Fruit fly (Drosophila melanogaster) whole organism, prepupa: Measurements from ENCODE around the gene CG10405.
A peak's percentile ranks its signal among the peaks of the same experiment; 100 is the strongest.

Experiments
- Blimp-1 ChIP-seq: fragments of 200-800 bp; sonication (Bioruptor generic); optimal IDR thresholded peaks from 3 replicates; lab custom pipeline; 2017; ENCODE audit warnings: missing biosample characterization, missing genetic modification characterization, mild to moderate bottlenecking, moderate library complexity, missing genetic modification reagents
- CG10631 ChIP-seq: fragments of 200-800 bp; sonication (Bioruptor generic); optimal IDR thresholded peaks from 2 replicates; lab custom pipeline; 2016; ENCODE audit warnings: missing biosample characterization, missing genetic modification characterization
- CG10669 ChIP-seq: fragments of 200-800 bp; sonication (Bioruptor generic); optimal IDR thresholded peaks from 3 replicates; lab custom pipeline; 2018; ENCODE audit warnings: missing biosample characterization, mild to moderate bottlenecking, missing genetic modification characterization, moderate library complexity
- CG11294 ChIP-seq: fragments of 200-800 bp; sonication (Bioruptor generic); IDR thresholded peaks from 2 replicates; pipeline ENCODE4 v1.3.6; 2022; ENCODE audit warnings: missing biosample characterization, missing genetic modification characterization
- CG11762 ChIP-seq: fragments of 200-800 bp; sonication (Bioruptor generic); optimal IDR thresholded peaks from 3 replicates; lab custom pipeline; 2016; ENCODE audit warnings: missing biosample characterization, missing genetic modification characterization; ENCODE audit not compliant: insufficient read depth
- CG11902 ChIP-seq: fragments of 200-800 bp; sonication (Bioruptor generic); optimal IDR thresholded peaks from 3 replicates; lab custom pipeline; 2016; ENCODE audit warnings: missing biosample characterization, missing genetic modification characterization
- CG15336 ChIP-seq: fragments of 200-800 bp; sonication (Bioruptor generic); IDR thresholded peaks from 2 replicates; pipeline ENCODE4 v1.3.6; 2022; ENCODE audit warnings: missing biosample characterization, missing genetic modification characterization
- CG1621 ChIP-seq: fragments of 200-800 bp; sonication (Bioruptor generic); optimal IDR thresholded peaks from 3 replicates; lab custom pipeline; 2018; ENCODE audit warnings: missing biosample characterization, mild to moderate bottlenecking, missing genetic modification characterization
- CG16779 ChIP-seq: fragments of 200-800 bp; sonication (Bioruptor generic); optimal IDR thresholded peaks from 3 replicates; lab custom pipeline; 2017; ENCODE audit warnings: missing biosample characterization, mild to moderate bottlenecking, missing genetic modification characterization
- CG3032 ChIP-seq: fragments of 200-800 bp; optimal IDR thresholded peaks from 2 replicates; lab custom pipeline; 2019; ENCODE audit warnings: missing biosample characterization, mild to moderate bottlenecking, missing genetic modification characterization, moderate library complexity
- CG34406 ChIP-seq: fragments of 200-800 bp; sonication (Bioruptor generic); optimal IDR thresholded peaks from 3 replicates; lab custom pipeline; 2016; ENCODE audit warnings: missing biosample characterization, missing genetic modification characterization
- CG3919 ChIP-seq: fragments of 200-800 bp; sonication (Bioruptor generic); optimal IDR thresholded peaks from 3 replicates; lab custom pipeline; 2016; ENCODE audit warnings: missing biosample characterization, missing genetic modification characterization
- CG6163 ChIP-seq: fragments of 200-800 bp; sonication (Bioruptor generic); IDR thresholded peaks from 3 replicates; pipeline ENCODE4 v1.3.6; 2022; ENCODE audit warnings: missing biosample characterization, missing genetic modification characterization
- CG6792 ChIP-seq: fragments of 200-800 bp; sonication (Bioruptor generic); optimal IDR thresholded peaks from 3 replicates; lab custom pipeline; 2016; ENCODE audit warnings: missing biosample characterization, missing genetic modification characterization
- CG6808 ChIP-seq: fragments of 200-800 bp; sonication (Bioruptor generic); optimal IDR thresholded peaks from 3 replicates; lab custom pipeline; 2017; ENCODE audit warnings: missing biosample characterization, missing genetic modification characterization, mild to moderate bottlenecking, moderate library complexity, missing genetic modification reagents
- CG6854 ChIP-seq: fragments of 200-800 bp; sonication (Bioruptor generic); optimal IDR thresholded peaks from 2 replicates; lab custom pipeline; 2017; ENCODE audit warnings: missing biosample characterization, mild to moderate bottlenecking, missing genetic modification characterization
- CG7368 ChIP-seq: fragments of 200-800 bp; sonication (Bioruptor generic); optimal IDR thresholded peaks from 3 replicates; lab custom pipeline; 2016; ENCODE audit warnings: missing biosample characterization, missing genetic modification characterization
- CG8119 ChIP-seq: fragments of 200-800 bp; sonication (Bioruptor generic); IDR thresholded peaks from 3 replicates; pipeline ENCODE4 v1.3.6; 2022; ENCODE audit warnings: missing biosample characterization, missing genetic modification characterization
- CG8319 ChIP-seq: fragments of 200-800 bp; sonication (Bioruptor generic); optimal IDR thresholded peaks from 3 replicates; lab custom pipeline; 2016; ENCODE audit warnings: missing biosample characterization, missing genetic modification characterization
- CG9139 ChIP-seq: fragments of 200-800 bp; sonication (Bioruptor generic); optimal IDR thresholded peaks from 3 replicates; lab custom pipeline; 2017; ENCODE audit warnings: missing biosample characterization, mild to moderate bottlenecking, missing genetic modification characterization
- Eip75B ChIP-seq: fragments of 200-800 bp; sonication (Bioruptor generic); optimal IDR thresholded peaks from 3 replicates; lab custom pipeline; 2016; ENCODE audit warnings: missing biosample characterization, missing genetic modification characterization
- Eip78C ChIP-seq: fragments of 200-800 bp; sonication (Bioruptor generic); peaks from one replicate; lab custom pipeline; 2016; ENCODE audit warnings: missing biosample characterization, missing genetic modification characterization
- Eip93F ChIP-seq: fragments of 200-800 bp; sonication (Bioruptor generic); optimal IDR thresholded peaks from 2 replicates; lab custom pipeline; 2016; ENCODE audit warnings: missing biosample characterization, mild to moderate bottlenecking, missing genetic modification characterization
- Ets21C ChIP-seq: fragments of 200-800 bp; sonication (Bioruptor generic); optimal IDR thresholded peaks from 3 replicates; lab custom pipeline; 2016; ENCODE audit warnings: missing biosample characterization, missing genetic modification characterization
- Ets96B ChIP-seq: fragments of 200-800 bp; optimal IDR thresholded peaks from 2 replicates; lab custom pipeline; 2019; ENCODE audit warnings: missing biosample characterization, mild to moderate bottlenecking, missing genetic modification characterization, moderate library complexity
- Gug ChIP-seq: fragments of 200-800 bp; sonication (Bioruptor generic); IDR thresholded peaks from 2 replicates; pipeline ENCODE4 v1.3.6; 2022; ENCODE audit warnings: missing biosample characterization, missing genetic modification characterization
- Hr38 ChIP-seq: sonication (Bioruptor generic); optimal IDR thresholded peaks from 2 replicates; lab custom pipeline; 2016; ENCODE audit warnings: missing biosample characterization, missing genetic modification characterization
- Hr39 ChIP-seq: fragments of 200-800 bp; sonication (Bioruptor generic); optimal IDR thresholded peaks from 2 replicates; lab custom pipeline; 2016; ENCODE audit warnings: missing biosample characterization, missing genetic modification characterization
- Hr4 ChIP-seq: fragments of 200-800 bp; sonication (Bioruptor generic); optimal IDR thresholded peaks from 3 replicates; lab custom pipeline; 2016; ENCODE audit warnings: missing biosample characterization, missing genetic modification characterization
- Lpt ChIP-seq: fragments of 200-800 bp; sonication (Bioruptor generic); optimal IDR thresholded peaks from 3 replicates; lab custom pipeline; 2016; ENCODE audit warnings: missing biosample characterization, missing genetic modification characterization
- Met ChIP-seq: fragments of 200-800 bp; sonication (Bioruptor generic); optimal IDR thresholded peaks from 3 replicates; lab custom pipeline; 2016; ENCODE audit warnings: missing biosample characterization, missing genetic modification characterization
- OdsH ChIP-seq: fragments of 200-800 bp; sonication (Bioruptor generic); optimal IDR thresholded peaks from 3 replicates; lab custom pipeline; 2016; ENCODE audit warnings: missing biosample characterization, missing genetic modification characterization
- Smox ChIP-seq: fragments of 200-800 bp; sonication (Bioruptor generic); optimal IDR thresholded peaks from 3 replicates; lab custom pipeline; 2016; ENCODE audit warnings: missing biosample characterization, missing genetic modification characterization
- Sox102F ChIP-seq: fragments of 200-800 bp; sonication (Bioruptor generic); optimal IDR thresholded peaks from 2 replicates; lab custom pipeline; 2016; ENCODE audit warnings: missing biosample characterization, mild to moderate bottlenecking, missing genetic modification characterization
- Sox15 ChIP-seq: fragments of 200-800 bp; sonication (Bioruptor generic); optimal IDR thresholded peaks from 3 replicates; lab custom pipeline; 2016; ENCODE audit warnings: missing biosample characterization, missing genetic modification characterization
- achi ChIP-seq: fragments of 200-800 bp; sonication (Bioruptor generic); optimal IDR thresholded peaks from 3 replicates; lab custom pipeline; 2016; ENCODE audit warnings: missing biosample characterization, missing genetic modification characterization
- acj6 ChIP-seq: fragments of 200-800 bp; sonication (Bioruptor generic); optimal IDR thresholded peaks from 3 replicates; lab custom pipeline; 2016; ENCODE audit warnings: missing biosample characterization, missing genetic modification characterization
- cyc ChIP-seq: fragments of 200-800 bp; sonication (Bioruptor generic); optimal IDR thresholded peaks from 3 replicates; lab custom pipeline; 2016; ENCODE audit warnings: missing biosample characterization, missing genetic modification characterization
- dac ChIP-seq: fragments of 200-800 bp; sonication (Bioruptor generic); optimal IDR thresholded peaks from 2 replicates; lab custom pipeline; 2017; ENCODE audit warnings: missing biosample characterization, mild to moderate bottlenecking, missing genetic modification characterization
- dsx ChIP-seq: fragments of 200-800 bp; optimal IDR thresholded peaks from 3 replicates; lab custom pipeline; 2019; ENCODE audit warnings: missing biosample characterization, mild to moderate bottlenecking, missing genetic modification characterization, moderate library complexity; ENCODE audit not compliant: poor library complexity, severe bottlenecking
- eg ChIP-seq: fragments of 200-800 bp; sonication (Bioruptor generic); IDR thresholded peaks from 3 replicates; pipeline ENCODE4 v1.3.6; 2022; ENCODE audit warnings: missing biosample characterization, missing genetic modification characterization
- esn ChIP-seq: fragments of 200-800 bp; sonication (Bioruptor generic); optimal IDR thresholded peaks from 2 replicates; lab custom pipeline; 2016; ENCODE audit warnings: missing biosample characterization, mild to moderate bottlenecking, missing genetic modification characterization, moderate library complexity
- fd59A ChIP-seq: fragments of 200-800 bp; sonication (Bioruptor generic); optimal IDR thresholded peaks from 2 replicates; lab custom pipeline; 2017; ENCODE audit warnings: missing biosample characterization, mild to moderate bottlenecking, missing genetic modification characterization, missing genetic modification reagents
- fd85E ChIP-seq: fragments of 200-800 bp; sonication (Bioruptor generic); optimal IDR thresholded peaks from 3 replicates; lab custom pipeline; 2016; ENCODE audit warnings: missing biosample characterization, missing genetic modification characterization
- fkh ChIP-seq: fragments of 200-800 bp; sonication (Bioruptor generic); optimal IDR thresholded peaks from 3 replicates; lab custom pipeline; 2017; ENCODE audit warnings: missing biosample characterization, mild to moderate bottlenecking, missing genetic modification characterization, moderate library complexity
- lz ChIP-seq: fragments of 200-800 bp; sonication (Bioruptor generic); optimal IDR thresholded peaks from 3 replicates; lab custom pipeline; 2016; ENCODE audit warnings: missing biosample characterization, missing genetic modification characterization
- pdm3 ChIP-seq: fragments of 200-800 bp; sonication (Bioruptor generic); optimal IDR thresholded peaks from 3 replicates; lab custom pipeline; 2016; ENCODE audit warnings: missing biosample characterization, missing genetic modification characterization
- salr ChIP-seq, 2 experiments: fragments of 200-800 bp; sonication (Bioruptor generic); optimal IDR thresholded peaks; 3 replicates each; lab custom pipeline; 2016 to 2018; ENCODE audit warnings: missing biosample characterization in 2 of 2, missing genetic modification characterization in 2 of 2, mild to moderate bottlenecking in 1 of 2
- spab ChIP-seq: fragments of 200-800 bp; sonication (Bioruptor generic); optimal IDR thresholded peaks from 2 replicates; lab custom pipeline; 2017; ENCODE audit warnings: missing biosample characterization, mild to moderate bottlenecking, missing genetic modification characterization, missing genetic modification reagents
- ss ChIP-seq, 2 experiments: fragments of 200-800 bp; sonication (Bioruptor generic); optimal IDR thresholded peaks; 2 replicates in 1 of 2; 3 replicates in 1 of 2; lab custom pipeline; 2017 to 2018; ENCODE audit warnings: mild to moderate bottlenecking in 2 of 2, missing biosample characterization in 2 of 2, missing genetic modification characterization in 2 of 2, moderate library complexity in 1 of 2
- svp ChIP-seq: fragments of 200-800 bp; sonication (Bioruptor generic); peaks from one replicate; lab custom pipeline; 2016; ENCODE audit warnings: missing biosample characterization, missing genetic modification characterization
- topi ChIP-seq: fragments of 200-800 bp; sonication (Bioruptor generic); optimal IDR thresholded peaks from 3 replicates; lab custom pipeline; 2016; ENCODE audit warnings: missing biosample characterization, missing genetic modification characterization
- vri ChIP-seq: fragments of 200-800 bp; sonication (Bioruptor generic); optimal IDR thresholded peaks from 3 replicates; lab custom pipeline; 2016; ENCODE audit warnings: missing biosample characterization, mild to moderate bottlenecking, missing genetic modification characterization

CG10405 gene

dm6 chr3R:16442937-16443336 is 11.4 kb upstream of the CG10405 start, which contains the start of the genes Ttc1 and CG14882:
Gene Ttc1, minus strand, starts transcription at chr3R:16443007.
Gene CG14882, plus strand, starts transcription at chr3R:16443207.
- TF ChIP-seq CG11902: no peak
- TF ChIP-seq achi: peak; percentile 88
- TF ChIP-seq lz (GFP tag; lab: Kevin White, UChicago): peak; percentile 88
- peak; percentile 90 for TF ChIP-seq Eip75B (GFP tag; lab: Kevin White, UChicago)
- TF ChIP-seq cyc: peak; percentile 72
- no peak for TF ChIP-seq CG3919 (GFP tag; lab: Kevin White, UChicago)
- TF ChIP-seq fd85E (GFP tag; lab: Kevin White, UChicago): no peak
- peak; percentile 49 for TF ChIP-seq fd59A (GFP tag; lab: Kevin White, UChicago)
- no peak for TF ChIP-seq Met (GFP tag; lab: Kevin White, UChicago)
- TF ChIP-seq CG34406: peak; percentile 84
- TF ChIP-seq Ets21C: no peak
- peak; percentile 89 for TF ChIP-seq acj6
- TF ChIP-seq CG6163: peak; percentile 89
- peak; percentile 92 for TF ChIP-seq esn (GFP tag; lab: Kevin White, UChicago)
- TF ChIP-seq CG11294 (GFP tag; lab: Robert Waterston, UW): peak; percentile 72
- no peak for TF ChIP-seq Blimp-1 (GFP tag; lab: Kevin White, UChicago)
- no peak for TF ChIP-seq fkh (GFP tag; lab: Kevin White, UChicago)
- TF ChIP-seq CG15336 (GFP tag; lab: Robert Waterston, UW): peak; percentile 94
- TF ChIP-seq CG6854 (GFP tag; lab: Kevin White, UChicago): no peak
- peak; percentile 29 to 81 for TF ChIP-seq salr (GFP tag; optimal IDR thresholded peaks at IDR 0.05; lab: Kevin White, UChicago)
- TF ChIP-seq dsx (GFP tag; lab: Kevin White, UChicago): peak; percentile 81
- TF ChIP-seq dac (GFP tag; lab: Kevin White, UChicago): no peak
- no peak for TF ChIP-seq svp (GFP tag; lab: Kevin White, UChicago)
- TF ChIP-seq CG11762 (GFP tag; lab: Kevin White, UChicago): no peak
- TF ChIP-seq Smox (GFP tag; lab: Kevin White, UChicago): no peak
- peak; percentile 91 for TF ChIP-seq OdsH
- TF ChIP-seq CG10631 (GFP tag; lab: Kevin White, UChicago): no peak
- peak; percentile 89 for TF ChIP-seq vri (GFP tag; lab: Kevin White, UChicago)
- peak; percentile 57 for TF ChIP-seq Lpt (GFP tag; lab: Kevin White, UChicago)
- TF ChIP-seq CG6808 (GFP tag; lab: Kevin White, UChicago): no peak
- TF ChIP-seq Ets96B (tag; lab: Kevin White, UChicago): peak; percentile 81
- TF ChIP-seq CG8119: peak; percentile 90
- peak; percentile 75 for TF ChIP-seq Gug (GFP tag; lab: Robert Waterston, UW)
- no peak for TF ChIP-seq Hr4 (GFP tag; lab: Kevin White, UChicago)
- peak; percentile 69 for TF ChIP-seq Sox15 (GFP tag; lab: Kevin White, UChicago)
- TF ChIP-seq CG3032 (tag; lab: Kevin White, UChicago): peak; percentile 67
- no peak for TF ChIP-seq CG16779
- no peak for TF ChIP-seq CG7368 (GFP tag; lab: Kevin White, UChicago)
- TF ChIP-seq Sox102F: no peak
- TF ChIP-seq CG10669 (GFP tag; lab: Kevin White, UChicago): no peak
- TF ChIP-seq pdm3 (GFP tag; lab: Kevin White, UChicago): no peak
- TF ChIP-seq Eip78C (GFP tag; lab: Kevin White, UChicago): peak; percentile 95
- peak; percentile 63 for TF ChIP-seq CG9139 (GFP tag; lab: Kevin White, UChicago)
- peak; percentile 87 for TF ChIP-seq topi
- TF ChIP-seq Eip93F (GFP tag; lab: Kevin White, UChicago): peak; percentile 61
- TF ChIP-seq spab (GFP tag; lab: Kevin White, UChicago): no peak
- TF ChIP-seq CG6792 (GFP tag; lab: Kevin White, UChicago): peak; percentile 86
- TF ChIP-seq CG8319 (GFP tag; lab: Kevin White, UChicago): no peak
- peak; percentile 87 for TF ChIP-seq Hr39 (GFP tag; lab: Kevin White, UChicago)
- peak in 1 of 2 experiments; percentile 39 for TF ChIP-seq ss (GFP tag; optimal IDR thresholded peaks at IDR 0.05; lab: Kevin White, UChicago)
- no peak for TF ChIP-seq Hr38 (GFP tag; lab: Kevin White, UChicago)
- TF ChIP-seq eg (GFP tag; lab: Robert Waterston, UW): peak; percentile 92
- TF ChIP-seq CG1621 (tag; lab: Kevin White, UChicago): no peak
